Worm (Caenorhabditis elegans) whole organism, early embryonic: ENCODE results near the gene T20F7.1.
"Not testable (repeated sequence)": the region's sequence is repeated elsewhere in the genome, so short reads cannot be mapped to it uniquely, and the experiment has no call there.

ENCODE experiments used
- B0310.2 ChIP-seq: sonication (generic microtip); optimal IDR thresholded peaks from 2 replicates; lab custom pipeline; 2016; ENCODE audit warnings: mild to moderate bottlenecking, missing genetic modification characterization, missing compliant biosample characterization
- F13C5.2 ChIP-seq: sonication (generic microtip); optimal IDR thresholded peaks from 2 replicates; lab custom pipeline; 2017; ENCODE audit warnings: mild to moderate bottlenecking, missing genetic modification characterization, inconsistent platforms, missing compliant biosample characterization
- aly-1 ChIP-seq: sonication (generic microtip); optimal IDR thresholded peaks from 2 replicates; lab custom pipeline; 2016; ENCODE audit warnings: missing genetic modification characterization, missing compliant biosample characterization
- ama-1 ChIP-seq: fragments of 150-350 bp; optimal IDR thresholded peaks from 2 replicates; lab custom pipeline; 2014
- ceh-13 ChIP-seq: fragments of 200-800 bp; sonication (Bioruptor generic); optimal IDR thresholded peaks from 2 replicates; lab custom pipeline; 2018; ENCODE audit warnings: mild to moderate bottlenecking, missing genetic modification characterization, missing compliant biosample characterization
- ceh-36 ChIP-seq: sonication (generic microtip); optimal IDR thresholded peaks from 2 replicates; lab custom pipeline; 2016; ENCODE audit warnings: missing genetic modification characterization, inconsistent platforms, missing compliant biosample characterization
- ets-7 ChIP-seq: sonication (generic microtip); optimal IDR thresholded peaks from 2 replicates; lab custom pipeline; 2016; ENCODE audit warnings: missing genotype, missing genetic modification characterization, missing compliant biosample characterization
- flt-1 ChIP-seq: fragments of 200-800 bp; sonication (Bioruptor generic); IDR thresholded peaks from 2 replicates; pipeline ENCODE4 v1.3.6; 2022; ENCODE audit warnings: missing genetic modification characterization, missing compliant biosample characterization
- hmbx-1 ChIP-seq: sonication (generic microtip); optimal IDR thresholded peaks from 2 replicates; lab custom pipeline; 2016; ENCODE audit warnings: mild to moderate bottlenecking, missing genetic modification characterization, missing compliant biosample characterization
- hmg-4 ChIP-seq: fragments of 200-800 bp; sonication (Bioruptor generic); optimal IDR thresholded peaks from 2 replicates; lab custom pipeline; 2018; ENCODE audit warnings: mild to moderate bottlenecking, missing genetic modification characterization, missing compliant biosample characterization
- hnd-1 ChIP-seq: sonication (generic microtip); optimal IDR thresholded peaks from 2 replicates; lab custom pipeline; 2016; ENCODE audit warnings: missing genetic modification characterization, missing compliant biosample characterization
- pes-1 ChIP-seq: fragments of 200-800 bp; sonication (Bioruptor generic); IDR thresholded peaks from 2 replicates; pipeline ENCODE4 v1.3.6; 2022; ENCODE audit warnings: missing genetic modification reagents, missing genetic modification characterization, missing compliant biosample characterization
- scrt-1 ChIP-seq: fragments of 200-800 bp; sonication (Bioruptor generic); IDR thresholded peaks from 2 replicates; pipeline ENCODE4 v1.3.6; 2022; ENCODE audit warnings: missing genetic modification characterization, missing compliant biosample characterization
- sea-1 ChIP-seq: fragments of 200-800 bp; sonication (Bioruptor generic); conservative IDR thresholded peaks from 2 replicates; pipeline ENCODE4 v1.3.6; 2022; ENCODE audit warnings: missing genetic modification characterization, missing compliant biosample characterization
- tbx-11 ChIP-seq: fragments of 200-800 bp; sonication (Bioruptor generic); IDR thresholded peaks from 2 replicates; pipeline ENCODE4 v1.3.6; 2022; ENCODE audit warnings: missing genetic modification characterization, missing compliant biosample characterization
- tbx-37 ChIP-seq: fragments of 200-800 bp; sonication (Bioruptor generic); conservative IDR thresholded peaks from 2 replicates; pipeline ENCODE4 v1.3.6; 2022; ENCODE audit warnings: missing genetic modification reagents, missing genetic modification characterization, missing compliant biosample characterization
- tra-4 ChIP-seq: sonication (generic microtip); optimal IDR thresholded peaks from 2 replicates; lab custom pipeline; 2017; ENCODE audit warnings: missing genetic modification characterization, missing compliant biosample characterization

T20F7.1 gene

ce11 chrX:16903619-16904018 lies 30.9 kb downstream of the T20F7.1 start, which contains the start of gene F39F10.4:
TSS of gene F39F10.4 (minus strand) at chrX:16903719.
- TF ChIP-seq sea-1 (GFP tag; lab: Robert Waterston, UW) (no peak), hnd-1 (tag; lab: Kevin White, UChicago) (no peak), tbx-11 (GFP tag; lab: Robert Waterston, UW) (no peak), hmbx-1 (tag; lab: Kevin White, UChicago) (no peak), tra-4 (tag; lab: Kevin White, UChicago) (no peak), aly-1 (tag; lab: Kevin White, UChicago) (no peak), B0310.2 (tag; lab: Kevin White, UChicago) (no peak), ama-1 (lab: Kevin White, UChicago) (no peak), ets-7 (tag; lab: Kevin White, UChicago) (no peak), ceh-13 (GFP tag; lab: Kevin White, UChicago) (no peak), ceh-36 (no peak), tbx-37 (no peak), scrt-1 (GFP tag; lab: Robert Waterston, UW) (no peak), F13C5.2 (tag; lab: Kevin White, UChicago) (no peak), flt-1 (no peak), pes-1 (no peak), hmg-4 (GFP tag; lab: Kevin White, UChicago) (no peak)

ce11 chrX:16913669-16914068 lies 41.0 kb downstream of the T20F7.1 start, which contains the start of gene F39F10.5:
TSS of gene F39F10.5 (minus strand) at chrX:16913769.
- TF ChIP-seq hmg-4 (GFP tag; lab: Kevin White, UChicago); flt-1; ets-7 (tag; lab: Kevin White, UChicago): not testable (repeated sequence)

- TF ChIP-seq tbx-37 (no peak), pes-1 (no peak), B0310.2 (tag; lab: Kevin White, UChicago) (no peak), sea-1 (GFP tag; lab: Robert Waterston, UW) (no peak), tbx-11 (GFP tag; lab: Robert Waterston, UW) (no peak), ama-1 (lab: Kevin White, UChicago) (no peak), hmg-4 (GFP tag; lab: Kevin White, UChicago) (no peak), ets-7 (tag; lab: Kevin White, UChicago) (no peak), hmbx-1 (tag; lab: Kevin White, UChicago) (no peak), aly-1 (tag; lab: Kevin White, UChicago) (no peak), hnd-1 (tag; lab: Kevin White, UChicago) (no peak), F13C5.2 (tag; lab: Kevin White, UChicago) (no peak), ceh-36 (no peak), tra-4 (tag; lab: Kevin White, UChicago) (no peak), ceh-13 (GFP tag; lab: Kevin White, UChicago) (no peak)
Measured at ce11 chrX:16919468-16919867, 46.8 kb downstream of the T20F7.1 start.

- TF ChIP-seq scrt-1 (GFP tag; lab: Robert Waterston, UW) (no peak), F13C5.2 (tag; lab: Kevin White, UChicago) (no peak), tbx-11 (GFP tag; lab: Robert Waterston, UW) (no peak), ceh-36 (no peak), aly-1 (tag; lab: Kevin White, UChicago) (no peak), pes-1 (no peak), B0310.2 (tag; lab: Kevin White, UChicago) (no peak), sea-1 (GFP tag; lab: Robert Waterston, UW) (no peak), hnd-1 (tag; lab: Kevin White, UChicago) (no peak), tbx-37 (no peak), flt-1 (no peak), hmg-4 (GFP tag; lab: Kevin White, UChicago) (no peak), ama-1 (lab: Kevin White, UChicago) (no peak), ceh-13 (GFP tag; lab: Kevin White, UChicago) (no peak), tra-4 (tag; lab: Kevin White, UChicago) (no peak), ets-7 (tag; lab: Kevin White, UChicago) (no peak)
Measured at ce11 chrX:16921533-16921932, 48.8 kb downstream of the T20F7.1 start, which contains the start of gene fbxb-114. TSS of gene fbxb-114 (plus strand) at chrX:16921833.

- TF ChIP-seq ceh-36 (no peak), sea-1 (GFP tag; lab: Robert Waterston, UW) (no peak), tra-4 (tag; lab: Kevin White, UChicago) (no peak), hmg-4 (GFP tag; lab: Kevin White, UChicago) (no peak), tbx-11 (GFP tag; lab: Robert Waterston, UW) (no peak), aly-1 (tag; lab: Kevin White, UChicago) (no peak), ets-7 (tag; lab: Kevin White, UChicago) (no peak), ceh-13 (GFP tag; lab: Kevin White, UChicago) (no peak), ama-1 (lab: Kevin White, UChicago) (no peak), tbx-37 (no peak), flt-1 (no peak), scrt-1 (GFP tag; lab: Robert Waterston, UW) (no peak)
Measured at ce11 chrX:16923636-16924035, 50.9 kb downstream of the T20F7.1 start, which contains the start of gene C30E1.4. TSS of gene C30E1.4 (plus strand) at chrX:16923936.

ce11 chrX:16925343-16925742 lies 52.6 kb downstream of the T20F7.1 start:
- TF ChIP-seq F13C5.2 (tag; lab: Kevin White, UChicago): no peak
- no peak for TF ChIP-seq tra-4 (tag; lab: Kevin White, UChicago)
- TF ChIP-seq pes-1: no peak
- 0 out of 2 replicates have a peak, but pooled peaks have one; percentile 45 for TF ChIP-seq sea-1 (GFP tag; lab: Robert Waterston, UW)
- TF ChIP-seq ceh-13 (GFP tag; lab: Kevin White, UChicago): no peak
- no peak for TF ChIP-seq ama-1 (lab: Kevin White, UChicago)
- TF ChIP-seq tbx-37: no peak
- TF ChIP-seq aly-1 (tag; lab: Kevin White, UChicago): no peak
